Worm (Caenorhabditis elegans): Measurements from ENCODE around the gene clec-162.
A peak's percentile ranks its signal among the peaks of the same experiment; 100 is the strongest.

clec-162 gene

DNA sequence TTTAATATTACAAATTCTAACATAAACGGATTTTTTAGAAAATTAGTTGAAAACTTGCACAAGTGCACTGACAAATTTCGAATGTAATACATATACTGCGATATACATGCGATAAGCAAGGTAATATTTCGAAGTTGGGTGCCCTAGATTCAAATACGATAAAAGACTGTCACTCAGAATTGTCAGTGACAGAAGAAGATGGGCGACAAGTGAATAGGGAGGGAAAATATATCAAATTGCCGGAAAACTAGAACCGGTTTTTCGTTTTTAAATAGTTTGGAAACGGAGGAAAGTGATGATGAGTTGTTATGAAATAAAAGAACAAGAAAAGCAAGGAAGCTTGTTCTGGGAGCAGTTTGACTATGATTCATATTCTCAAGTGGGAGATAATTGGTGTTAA is 9.0 kb upstream of the clec-162 start:
- TF ChIP-seq ama-1 (optimal IDR thresholded peaks at IDR 0.05) (no peak), ceh-13 (GFP tag; optimal IDR thresholded peaks at IDR 0.05) (no peak), ceh-36 (tag; optimal IDR thresholded peaks at IDR 0.05) (no peak), F13C5.2 (tag; optimal IDR thresholded peaks at IDR 0.05) (no peak), hnd-1 (tag; optimal IDR thresholded peaks at IDR 0.05) (no peak), ets-7 (tag; optimal IDR thresholded peaks at IDR 0.05) (no peak), pes-1 (GFP tag; IDR thresholded peaks at IDR 0.05) (no peak), B0310.2 (tag; optimal IDR thresholded peaks at IDR 0.05) (no peak), tbx-11 (GFP tag; IDR thresholded peaks at IDR 0.05) (no peak), aly-1 (tag; optimal IDR thresholded peaks at IDR 0.05) (no peak), sea-1 (GFP tag; conservative IDR thresholded peaks at IDR 0.05) (no peak), hmbx-1 (tag; optimal IDR thresholded peaks at IDR 0.05) (no peak), tra-4 (tag; optimal IDR thresholded peaks at IDR 0.05) (no peak), flt-1 (GFP tag; IDR thresholded peaks at IDR 0.05) (no peak), hmg-4 (GFP tag; optimal IDR thresholded peaks at IDR 0.05) (no peak), tbx-37 (GFP tag; conservative IDR thresholded peaks at IDR 0.05) (no peak), scrt-1 (GFP tag; IDR thresholded peaks at IDR 0.05) (no peak)

DNA sequence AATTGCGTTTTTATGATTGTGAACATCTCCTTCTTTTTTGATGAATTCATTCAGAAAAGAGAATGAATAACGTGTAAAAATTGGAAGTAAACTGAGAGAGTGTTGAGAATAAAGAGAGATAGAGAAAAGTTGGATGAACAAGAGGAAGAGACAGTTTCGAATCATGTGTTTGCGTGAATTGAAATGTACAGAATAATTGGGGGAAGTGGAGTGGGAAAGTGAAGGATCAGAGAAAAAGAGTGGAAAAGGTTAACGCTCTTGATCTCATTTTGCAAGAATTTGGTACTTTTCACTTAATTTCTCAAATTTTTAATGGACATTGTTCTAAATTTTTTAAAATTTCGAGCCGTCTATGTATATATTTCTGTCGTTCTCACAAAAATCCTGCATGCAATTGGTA is 8.3 kb upstream of the clec-162 start:
- TF ChIP-seq ama-1 (optimal IDR thresholded peaks at IDR 0.05), result no peak
- TF ChIP-seq tbx-11 (GFP tag; IDR thresholded peaks at IDR 0.05), result no peak
- TF ChIP-seq ceh-13 (GFP tag; optimal IDR thresholded peaks at IDR 0.05), result no peak
- no peak for TF ChIP-seq sea-1 (GFP tag; conservative IDR thresholded peaks at IDR 0.05)
- TF ChIP-seq ceh-36 (tag; optimal IDR thresholded peaks at IDR 0.05), result no peak
- TF ChIP-seq B0310.2 (tag; optimal IDR thresholded peaks at IDR 0.05), result no peak
- TF ChIP-seq hnd-1 (tag; optimal IDR thresholded peaks at IDR 0.05), result no peak

DNA sequence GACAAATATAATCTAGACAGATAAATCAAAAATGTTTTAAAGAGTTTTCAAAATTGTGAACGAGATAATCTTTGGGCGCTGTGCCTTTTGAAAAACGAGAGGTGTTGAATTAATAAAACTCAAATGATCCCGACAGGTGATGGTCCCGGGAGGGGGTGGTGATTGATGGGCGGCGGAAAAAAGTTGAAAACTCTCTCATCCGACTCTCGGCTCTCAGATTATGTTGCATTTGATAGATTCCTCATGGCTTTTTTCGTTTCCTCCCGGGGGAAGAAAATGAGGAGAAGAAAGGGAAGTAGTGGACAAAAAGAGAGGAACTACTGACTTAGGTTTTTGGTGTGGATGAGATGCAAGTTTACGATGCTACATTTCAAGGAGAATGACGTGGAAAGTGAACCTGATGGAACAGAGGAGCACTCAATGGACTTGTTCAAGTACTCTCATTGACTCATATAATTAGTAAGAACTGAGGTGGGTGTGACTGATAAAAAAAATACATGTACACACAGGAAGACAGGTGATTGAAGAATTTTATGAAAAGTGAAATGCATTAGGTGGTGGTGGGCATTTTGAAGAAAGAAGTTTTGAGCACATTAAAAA is 6.4 kb upstream of the clec-162 start:
- TF ChIP-seq scrt-1 (GFP tag; IDR thresholded peaks at IDR 0.05), result no peak
- no peak for TF ChIP-seq ceh-36 (tag; optimal IDR thresholded peaks at IDR 0.05)
- no peak for TF ChIP-seq F13C5.2 (tag; optimal IDR thresholded peaks at IDR 0.05)
- TF ChIP-seq tbx-11 (GFP tag; IDR thresholded peaks at IDR 0.05), result no peak
- TF ChIP-seq hmbx-1 (tag; optimal IDR thresholded peaks at IDR 0.05), result no peak
- TF ChIP-seq tbx-37 (GFP tag; conservative IDR thresholded peaks at IDR 0.05), result no peak
- no peak for TF ChIP-seq sea-1 (GFP tag; conservative IDR thresholded peaks at IDR 0.05)
- TF ChIP-seq tra-4 (tag; optimal IDR thresholded peaks at IDR 0.05), result no peak

DNA sequence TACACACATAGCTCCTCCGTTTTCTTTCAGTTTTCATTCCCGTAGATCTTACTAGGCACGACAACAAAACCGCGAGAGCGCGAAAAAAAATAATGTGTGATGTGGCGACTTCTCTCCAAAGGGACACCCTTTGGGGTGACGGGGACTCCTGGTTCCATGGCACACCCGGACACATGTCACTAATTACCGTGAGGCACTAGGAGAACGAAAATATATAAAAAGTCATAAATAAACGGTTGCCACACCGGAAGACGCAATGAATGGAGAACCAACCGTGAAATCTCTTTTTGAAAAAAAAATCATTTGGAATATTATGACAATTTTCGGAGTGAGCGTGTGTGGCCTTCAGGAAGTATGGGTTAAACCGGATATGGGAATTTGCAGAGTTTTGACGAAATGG is 5.4 kb upstream of the clec-162 start:
- no peak for TF ChIP-seq sea-1 (GFP tag; conservative IDR thresholded peaks at IDR 0.05)
- no peak for TF ChIP-seq B0310.2 (tag; optimal IDR thresholded peaks at IDR 0.05)
- TF ChIP-seq ets-7 (tag; optimal IDR thresholded peaks at IDR 0.05), result no peak
- no peak for TF ChIP-seq ama-1 (optimal IDR thresholded peaks at IDR 0.05)
- no peak for TF ChIP-seq hmg-4 (GFP tag; optimal IDR thresholded peaks at IDR 0.05)
- TF ChIP-seq F13C5.2 (tag; optimal IDR thresholded peaks at IDR 0.05), result no peak

DNA sequence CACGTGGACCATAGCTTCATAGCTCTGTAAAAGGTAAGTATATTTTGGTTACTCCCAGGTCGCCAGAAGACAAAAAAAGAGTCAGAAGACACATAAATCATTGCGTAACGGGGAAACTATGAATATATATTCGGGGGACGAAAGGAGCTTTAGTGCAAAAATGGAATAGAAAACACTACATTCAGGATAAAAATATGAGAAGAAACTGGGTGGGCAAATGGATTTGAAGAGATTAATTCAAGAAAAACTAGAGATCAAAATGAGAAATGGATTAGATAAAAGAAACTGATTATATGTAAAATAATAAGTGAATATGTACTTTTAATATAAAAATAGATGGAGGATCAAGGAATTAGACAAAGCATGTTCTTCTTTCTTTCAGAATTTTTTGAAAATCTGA is 2.4 kb upstream of the clec-162 start, which contains the start of gene C07A9.12:
C07A9.12 (minus strand) TSS at position 101 of the 400 bp plus-strand sequence.
- TF ChIP-seq pes-1 (GFP tag; IDR thresholded peaks at IDR 0.05) (no peak), sea-1 (GFP tag; conservative IDR thresholded peaks at IDR 0.05) (no peak), ets-7 (tag; optimal IDR thresholded peaks at IDR 0.05) (no peak), hnd-1 (tag; optimal IDR thresholded peaks at IDR 0.05) (no peak), ama-1 (optimal IDR thresholded peaks at IDR 0.05) (no peak), tbx-11 (GFP tag; IDR thresholded peaks at IDR 0.05) (no peak), flt-1 (GFP tag; IDR thresholded peaks at IDR 0.05) (no peak), hmbx-1 (tag; optimal IDR thresholded peaks at IDR 0.05) (no peak), scrt-1 (GFP tag; IDR thresholded peaks at IDR 0.05) (no peak), tra-4 (tag; optimal IDR thresholded peaks at IDR 0.05) (no peak), F13C5.2 (tag; optimal IDR thresholded peaks at IDR 0.05) (no peak), ceh-13 (GFP tag; optimal IDR thresholded peaks at IDR 0.05) (no peak), ceh-36 (tag; optimal IDR thresholded peaks at IDR 0.05) (no peak), hmg-4 (GFP tag; optimal IDR thresholded peaks at IDR 0.05) (no peak), tbx-37 (GFP tag; conservative IDR thresholded peaks at IDR 0.05) (no peak)

DNA sequence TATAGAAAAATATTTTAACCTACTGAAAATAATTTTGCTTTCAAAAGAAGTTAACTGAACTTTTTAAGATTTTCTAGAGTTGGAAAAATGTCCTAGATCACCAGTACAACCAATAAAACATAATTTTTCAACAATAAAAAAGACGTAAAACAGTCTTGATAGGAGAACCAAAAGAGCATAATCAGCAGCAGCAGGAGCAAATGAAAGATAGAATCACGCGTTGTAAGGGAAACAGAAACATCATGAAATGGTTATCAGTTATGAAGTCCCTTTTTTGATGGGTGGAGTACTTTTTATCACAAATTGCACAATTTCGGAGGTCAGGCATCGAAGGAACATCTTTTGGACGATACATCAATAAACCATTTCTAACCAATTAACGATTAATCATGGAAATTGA is 3.0 kb downstream of the clec-162 start:
- TF ChIP-seq ceh-13 (GFP tag; optimal IDR thresholded peaks at IDR 0.05) (no peak), flt-1 (GFP tag; IDR thresholded peaks at IDR 0.05) (no peak), tbx-37 (GFP tag; conservative IDR thresholded peaks at IDR 0.05) (no peak), hnd-1 (tag; optimal IDR thresholded peaks at IDR 0.05) (no peak)

DNA sequence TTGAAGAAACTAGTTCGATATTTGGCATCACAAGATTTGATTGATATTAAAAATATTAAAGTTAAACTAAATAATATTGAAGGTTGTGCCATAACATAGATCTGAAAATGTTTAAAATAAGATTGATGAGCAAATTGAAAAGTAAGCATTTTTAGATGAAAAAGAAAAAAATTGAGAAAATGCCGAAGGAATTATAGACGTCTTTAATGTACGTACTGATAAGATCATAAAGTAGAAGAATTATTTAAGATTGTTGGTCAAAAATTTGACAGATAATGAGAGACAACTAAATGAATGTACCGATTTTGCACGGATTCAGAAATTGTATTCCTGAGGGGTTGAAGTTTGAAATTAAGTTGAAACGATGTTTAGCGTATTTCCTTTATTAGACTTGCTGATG is 4.8 kb downstream of the clec-162 start, which contains the start of gene ncx-7:
ncx-7 (minus strand) TSS at position 101 of the 400 bp plus-strand sequence.
- TF ChIP-seq flt-1 (GFP tag; IDR thresholded peaks at IDR 0.05) (no peak), tbx-37 (GFP tag; conservative IDR thresholded peaks at IDR 0.05) (no peak), sea-1 (GFP tag; conservative IDR thresholded peaks at IDR 0.05) (no peak), tra-4 (tag; optimal IDR thresholded peaks at IDR 0.05) (no peak), B0310.2 (tag; optimal IDR thresholded peaks at IDR 0.05) (no peak), hmbx-1 (tag; optimal IDR thresholded peaks at IDR 0.05) (no peak), aly-1 (tag; optimal IDR thresholded peaks at IDR 0.05) (no peak), ama-1 (optimal IDR thresholded peaks at IDR 0.05) (no peak), F13C5.2 (tag; optimal IDR thresholded peaks at IDR 0.05) (no peak), ceh-36 (tag; optimal IDR thresholded peaks at IDR 0.05) (no peak), scrt-1 (GFP tag; IDR thresholded peaks at IDR 0.05) (no peak), hmg-4 (GFP tag; optimal IDR thresholded peaks at IDR 0.05) (no peak), hnd-1 (tag; optimal IDR thresholded peaks at IDR 0.05) (no peak), ceh-13 (GFP tag; optimal IDR thresholded peaks at IDR 0.05) (no peak), ets-7 (tag; optimal IDR thresholded peaks at IDR 0.05) (no peak)

DNA sequence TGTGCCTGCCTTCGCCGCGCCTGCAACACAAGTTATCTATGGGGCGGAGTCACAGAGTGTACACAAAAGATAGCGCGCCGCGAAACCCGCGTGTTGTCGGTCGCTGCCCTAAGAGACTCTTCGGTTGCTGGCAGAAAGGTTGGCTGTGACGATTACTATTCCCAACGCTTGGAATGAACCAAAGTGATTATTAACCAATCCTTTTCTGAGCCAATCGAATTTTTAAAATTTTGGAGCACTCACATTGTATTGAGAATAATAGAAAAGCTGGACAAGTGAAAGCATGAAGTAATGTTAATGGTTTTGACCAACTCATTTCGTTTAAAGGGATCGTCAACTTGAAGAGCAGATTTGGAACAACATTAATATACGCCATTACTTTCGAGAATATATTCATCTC is 7.8 kb downstream of the clec-162 start:
- TF ChIP-seq ceh-13 (GFP tag; optimal IDR thresholded peaks at IDR 0.05) (no peak), ama-1 (optimal IDR thresholded peaks at IDR 0.05) (peak; percentile 57)
